Worm (Caenorhabditis elegans) whole organism, early embryonic: Measurements from ENCODE around the gene fbxc-17.

Experiments
- aly-1 ChIP-seq: sonication (generic microtip); optimal IDR thresholded peaks from 2 replicates; lab custom pipeline; 2016; ENCODE audit warnings: missing genetic modification characterization, missing compliant biosample characterization
- ama-1 ChIP-seq: fragments of 150-350 bp; optimal IDR thresholded peaks from 2 replicates; lab custom pipeline; 2014
- ceh-13 ChIP-seq: fragments of 200-800 bp; sonication (Bioruptor generic); optimal IDR thresholded peaks from 2 replicates; lab custom pipeline; 2018; ENCODE audit warnings: mild to moderate bottlenecking, missing genetic modification characterization, missing compliant biosample characterization
- flt-1 ChIP-seq: fragments of 200-800 bp; sonication (Bioruptor generic); IDR thresholded peaks from 2 replicates; pipeline ENCODE4 v1.3.6; 2022; ENCODE audit warnings: missing genetic modification characterization, missing compliant biosample characterization
- hmbx-1 ChIP-seq: sonication (generic microtip); optimal IDR thresholded peaks from 2 replicates; lab custom pipeline; 2016; ENCODE audit warnings: mild to moderate bottlenecking, missing genetic modification characterization, missing compliant biosample characterization
- scrt-1 ChIP-seq: fragments of 200-800 bp; sonication (Bioruptor generic); IDR thresholded peaks from 2 replicates; pipeline ENCODE4 v1.3.6; 2022; ENCODE audit warnings: missing genetic modification characterization, missing compliant biosample characterization
- sea-1 ChIP-seq: fragments of 200-800 bp; sonication (Bioruptor generic); conservative IDR thresholded peaks from 2 replicates; pipeline ENCODE4 v1.3.6; 2022; ENCODE audit warnings: missing genetic modification characterization, missing compliant biosample characterization
- tbx-11 ChIP-seq: fragments of 200-800 bp; sonication (Bioruptor generic); IDR thresholded peaks from 2 replicates; pipeline ENCODE4 v1.3.6; 2022; ENCODE audit warnings: missing genetic modification characterization, missing compliant biosample characterization

- TF ChIP-seq tbx-11 (GFP tag; lab: Robert Waterston, UW) (no peak), ama-1 (lab: Kevin White, UChicago) (no peak), aly-1 (no peak), ceh-13 (GFP tag; lab: Kevin White, UChicago) (no peak), hmbx-1 (no peak), flt-1 (GFP tag; lab: Robert Waterston, UW) (no peak), scrt-1 (no peak), sea-1 (GFP tag; lab: Robert Waterston, UW) (no peak)
These were observed 38.3 kb downstream of the fbxc-17 start, which contains the start of gene fbxc-36 for ce11 chrII:940779-941178.
